Worm (Caenorhabditis elegans): ENCODE measurements around the gene npr-1.

npr-1 gene

DNA sequence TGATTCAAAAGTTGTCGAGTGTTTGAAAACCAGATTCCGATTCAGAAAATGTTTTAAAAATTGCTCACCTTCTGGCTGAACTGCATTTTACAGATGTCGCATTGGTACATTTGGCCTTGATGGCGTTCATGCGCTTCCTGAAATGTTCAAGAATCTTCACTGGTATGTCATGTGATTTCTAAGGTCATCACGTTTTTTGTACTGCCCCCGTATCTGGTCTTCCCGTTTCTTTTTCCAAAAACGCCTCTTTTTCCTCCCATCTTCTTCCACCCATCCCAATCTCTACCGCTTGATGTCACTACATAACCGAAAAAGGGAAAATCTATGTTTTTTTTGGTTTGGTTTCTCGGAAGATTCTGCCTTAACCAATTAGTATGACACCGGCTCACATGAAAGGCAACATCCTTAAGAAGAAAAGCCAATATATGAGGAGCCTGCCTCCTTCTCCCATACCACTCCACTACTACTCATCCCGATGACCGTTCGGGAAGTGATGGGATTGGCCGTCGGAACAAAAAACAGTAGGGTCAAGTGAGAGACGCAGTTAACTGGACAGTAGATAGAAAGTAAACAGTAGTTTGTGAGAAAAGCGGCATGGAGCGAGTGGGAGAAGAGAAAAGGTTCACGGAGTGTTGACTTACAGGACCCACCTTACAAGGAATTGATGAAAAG lies 40.1 kb upstream of the npr-1 start (continued):
- TF ChIP-seq Y116A8C.19 (tag; optimal IDR thresholded peaks at IDR 0.05; ENCODE audit: borderline replicate concordance), result no peak
- TF ChIP-seq unc-30 (tag; optimal IDR thresholded peaks at IDR 0.05), result no peak
- TF ChIP-seq pqm-1 (tag; optimal IDR thresholded peaks at IDR 0.05), result no peak
- no peak for TF ChIP-seq ces-1 (GFP tag; optimal IDR thresholded peaks at IDR 0.05)
- no peak for TF ChIP-seq ztf-11 (tag; optimal IDR thresholded peaks at IDR 0.05)
- TF ChIP-seq mep-1 (tag; optimal IDR thresholded peaks at IDR 0.05), result peak; percentile 56
- no peak for TF ChIP-seq nhr-28 (tag; optimal IDR thresholded peaks at IDR 0.05)
- no peak for TF ChIP-seq unc-98 (GFP tag; IDR thresholded peaks at IDR 0.05)
- TF ChIP-seq lin-14 (GFP tag; optimal IDR thresholded peaks at IDR 0.05), result peak; percentile 55
- TF ChIP-seq ama-1 (optimal IDR thresholded peaks at IDR 0.05), result no peak
- peak; percentile 35; the same call in 1 of the 2 replicates for TF ChIP-seq nhr-19 (GFP tag; conservative IDR thresholded peaks at IDR 0.05)
- TF ChIP-seq mef-2 (tag; optimal IDR thresholded peaks at IDR 0.05), result no peak
- TF ChIP-seq zag-1 (tag; optimal IDR thresholded peaks at IDR 0.05), result no peak
- peak; percentile 17 for TF ChIP-seq xbp-1 (tag; optimal IDR thresholded peaks at IDR 0.05)
- TF ChIP-seq nhr-76 (tag; optimal IDR thresholded peaks at IDR 0.05), result no peak
- no peak for TF ChIP-seq sup-37 (GFP tag; optimal IDR thresholded peaks at IDR 0.05)
- TF ChIP-seq egl-13 (tag; optimal IDR thresholded peaks at IDR 0.05), result no peak
- TF ChIP-seq aha-1 (tag; optimal IDR thresholded peaks at IDR 0.05), result peak; percentile 0
- no peak for TF ChIP-seq unc-130 (tag; optimal IDR thresholded peaks at IDR 0.05)
- peak in 1 of 2 experiments; percentile 18 for TF ChIP-seq lin-35 (GFP tag; optimal IDR thresholded peaks at IDR 0.05)
- TF ChIP-seq lir-3 (tag; optimal IDR thresholded peaks at IDR 0.05; ENCODE audit: poor library complexity), result no peak
- no peak for TF ChIP-seq aly-2 (tag; optimal IDR thresholded peaks at IDR 0.05)
- TF ChIP-seq nhr-11 (tag; optimal IDR thresholded peaks at IDR 0.05), result no peak
- no peak for TF ChIP-seq snpc-4 (tag; optimal IDR thresholded peaks at IDR 0.05)
- no peak for TF ChIP-seq unc-62 (GFP tag; optimal IDR thresholded peaks at IDR 0.05)
- no peak for TF ChIP-seq ets-5 (GFP tag; IDR thresholded peaks at IDR 0.05)
- peak in 2 of 6 experiments; percentile 49 to 66 for TF ChIP-seq elt-3 (tag; optimal IDR thresholded peaks at IDR 0.05)
- TF ChIP-seq egl-27 (tag; optimal IDR thresholded peaks at IDR 0.05), result no peak
- no peak for TF ChIP-seq pag-3 (tag; optimal IDR thresholded peaks at IDR 0.05; ENCODE audit: borderline replicate concordance, insufficient read depth)
- no peak for TF ChIP-seq lin-39 (tag; optimal IDR thresholded peaks at IDR 0.05)
- no peak for TF ChIP-seq vab-15 (tag; optimal IDR thresholded peaks at IDR 0.05)
- no peak for TF ChIP-seq mdl-1 (tag; optimal IDR thresholded peaks at IDR 0.05)
- no peak for TF ChIP-seq isw-1 (GFP tag; IDR thresholded peaks at IDR 0.05)
- peak; percentile 57 for TF ChIP-seq nhr-90 (tag; optimal IDR thresholded peaks at IDR 0.05; ENCODE audit: poor library complexity)
- TF ChIP-seq fkh-4 (tag; optimal IDR thresholded peaks at IDR 0.05; ENCODE audit: borderline replicate concordance), result no peak
- TF ChIP-seq lin-13 (GFP tag; optimal IDR thresholded peaks at IDR 0.05), result peak; percentile 42
- TF ChIP-seq grh-1 (GFP tag; IDR thresholded peaks at IDR 0.05), result no peak; the same call in 1 of the 2 replicates
- TF ChIP-seq efl-3 (GFP tag; optimal IDR thresholded peaks at IDR 0.05), result no peak
- TF ChIP-seq alr-1 (tag; optimal IDR thresholded peaks at IDR 0.05; ENCODE audit: borderline replicate concordance), result no peak
- TF ChIP-seq hpl-2 (GFP tag; optimal IDR thresholded peaks at IDR 0.05), result no peak
- peak in 1 of 2 experiments; percentile 35 for TF ChIP-seq lsy-2 (tag; optimal IDR thresholded peaks at IDR 0.05)
- no peak for TF ChIP-seq elt-2 (tag; optimal IDR thresholded peaks at IDR 0.05)
- TF ChIP-seq sox-4 (tag; optimal IDR thresholded peaks at IDR 0.05), result no peak
- no peak for TF ChIP-seq hlh-17 (GFP tag; optimal IDR thresholded peaks at IDR 0.05; ENCODE audit: borderline replicate concordance)
- no peak for TF ChIP-seq mab-9 (GFP tag; IDR thresholded peaks at IDR 0.05)
- TF ChIP-seq jun-1 (tag; optimal IDR thresholded peaks at IDR 0.05), result no peak
- TF ChIP-seq F16B12.6 (tag; optimal IDR thresholded peaks at IDR 0.05), result no peak
- TF ChIP-seq dpl-1 (GFP tag; optimal IDR thresholded peaks at IDR 0.05), result peak in 1 of 3 experiments; percentile 1
- no peak for TF ChIP-seq fos-1 (tag; optimal IDR thresholded peaks at IDR 0.05)
- TF ChIP-seq ztf-4 (tag; optimal IDR thresholded peaks at IDR 0.05), result no peak
- TF ChIP-seq C34B4.2 (tag; optimal IDR thresholded peaks at IDR 0.05), result no peak
